Worm (Caenorhabditis elegans) whole organism, late embryonic: ENCODE results near the gene lpr-2.
"Not testable (repeated sequence)": the region's sequence is repeated elsewhere in the genome, so short reads cannot be mapped to it uniquely, and the experiment has no call there.

Experiments used
- ceh-45 ChIP-seq: fragments of 200-800 bp; sonication (Bioruptor generic); IDR thresholded peaks from 2 replicates; pipeline ENCODE4 v1.3.6; 2022; ENCODE audit warnings: missing genetic modification reagents, missing genetic modification characterization, missing compliant biosample characterization
- ceh-48 ChIP-seq: sonication (generic microtip); optimal IDR thresholded peaks from 2 replicates; lab custom pipeline; 2016; ENCODE audit warnings: missing genetic modification characterization, inconsistent platforms, missing compliant biosample characterization
- npax-4 ChIP-seq: sonication (generic microtip); optimal IDR thresholded peaks from 2 replicates; lab custom pipeline; 2016; ENCODE audit warnings: missing genetic modification characterization, missing compliant biosample characterization

- not testable (repeated sequence) for TF ChIP-seq ceh-48, ceh-45, npax-4
Observed at ce11 chrIV:11828012-11828411, 49.0 kb downstream of the lpr-2 start, which contains the start of gene M117.6.
